Fruit fly (Drosophila melanogaster) whole organism, embryonic: ENCODE measurements around the gene Nrd1.

Experiments
- B-H1 ChIP-seq: fragments of 200-800 bp; sonication (Bioruptor generic); IDR thresholded peaks from 3 replicates; pipeline ENCODE4 v1.3.6; 2022; ENCODE audit warnings: missing biosample characterization, missing genetic modification characterization
- BEAF-32 ChIP-seq: fragments of 200-800 bp; sonication (Bioruptor generic); optimal IDR thresholded peaks from 3 replicates; lab custom pipeline; 2017; ENCODE audit warnings: missing biosample characterization, missing genetic modification characterization, mild to moderate bottlenecking, moderate library complexity, missing genetic modification reagents
- CG1024 ChIP-seq: fragments of 200-800 bp; sonication (Bioruptor generic); IDR thresholded peaks from 2 replicates; pipeline ENCODE4 v1.3.6; 2022; ENCODE audit warnings: missing biosample characterization, missing genetic modification characterization
- CG10267 ChIP-seq: fragments of 200-800 bp; sonication (Bioruptor generic); optimal IDR thresholded peaks from 2 replicates; lab custom pipeline; 2018; ENCODE audit warnings: missing biosample characterization, mild to moderate bottlenecking, missing genetic modification characterization, moderate library complexity
- CG12659 ChIP-seq: fragments of 200-800 bp; sonication (Bioruptor generic); optimal IDR thresholded peaks from 3 replicates; lab custom pipeline; 2017; ENCODE audit warnings: mild to moderate bottlenecking, missing biosample characterization, missing genetic modification reagents, missing genetic modification characterization
- CG14710 ChIP-seq: fragments of 200-800 bp; sonication (Bioruptor generic); optimal IDR thresholded peaks from 3 replicates; lab custom pipeline; 2019; ENCODE audit warnings: missing biosample characterization, mild to moderate bottlenecking, missing genetic modification characterization, moderate library complexity
- CG17802 ChIP-seq: fragments of 200-800 bp; sonication (Bioruptor generic); optimal IDR thresholded peaks from 2 replicates; lab custom pipeline; 2018; ENCODE audit warnings: missing biosample characterization, mild to moderate bottlenecking, missing genetic modification characterization, moderate library complexity
- CG2120 ChIP-seq: fragments of 200-800 bp; sonication (Bioruptor generic); optimal IDR thresholded peaks from 3 replicates; lab custom pipeline; 2016; ENCODE audit warnings: missing biosample characterization, missing genetic modification characterization
- CG30020 ChIP-seq: fragments of 200-800 bp; optimal IDR thresholded peaks from 2 replicates; lab custom pipeline; 2019; ENCODE audit warnings: missing biosample characterization, mild to moderate bottlenecking, missing genetic modification characterization, moderate library complexity
- CG30403 ChIP-seq: fragments of 200-800 bp; sonication (Bioruptor generic); optimal IDR thresholded peaks from 3 replicates; lab custom pipeline; 2016; ENCODE audit warnings: missing biosample characterization, missing genetic modification characterization
- CG3281 ChIP-seq: fragments of 200-800 bp; sonication (Bioruptor generic); optimal IDR thresholded peaks from 3 replicates; lab custom pipeline; 2017; ENCODE audit warnings: missing biosample characterization, mild to moderate bottlenecking, missing genetic modification characterization
- CG9797 ChIP-seq: fragments of 200-800 bp; sonication (Bioruptor generic); optimal IDR thresholded peaks from 3 replicates; lab custom pipeline; 2018; ENCODE audit warnings: missing biosample characterization, mild to moderate bottlenecking, missing genetic modification characterization
- Dp ChIP-seq: fragments of 200-800 bp; sonication (Bioruptor generic); optimal IDR thresholded peaks from 2 replicates; lab custom pipeline; 2018; ENCODE audit warnings: missing biosample characterization, mild to moderate bottlenecking, missing genetic modification characterization, moderate library complexity
- Dref ChIP-seq: fragments of 200-800 bp; sonication (Bioruptor generic); IDR thresholded peaks from 2 replicates; pipeline ENCODE4 v1.3.6; 2022; ENCODE audit warnings: missing biosample characterization, missing genetic modification characterization
- E2f2 ChIP-seq: fragments of 200-800 bp; sonication (Bioruptor generic); IDR thresholded peaks from 2 replicates; pipeline ENCODE4 v1.3.6; 2022; ENCODE audit warnings: missing biosample characterization, missing genetic modification characterization
- Ets65A ChIP-seq: fragments of 200-800 bp; sonication (Bioruptor generic); peaks from one replicate; lab custom pipeline; 2016; ENCODE audit warnings: missing biosample characterization, missing genetic modification characterization
- Ets97D ChIP-seq: fragments of 200-800 bp; sonication (Bioruptor generic); optimal IDR thresholded peaks from 3 replicates; lab custom pipeline; 2016; ENCODE audit warnings: missing biosample characterization, missing genetic modification characterization
- Hsf ChIP-seq: fragments of 200-800 bp; sonication (Bioruptor generic); optimal IDR thresholded peaks from 3 replicates; lab custom pipeline; 2016; ENCODE audit warnings: missing biosample characterization, missing genetic modification characterization
- Lhr ChIP-seq: fragments of 200-800 bp; sonication (Bioruptor generic); optimal IDR thresholded peaks from 3 replicates; lab custom pipeline; 2017; ENCODE audit warnings: mild to moderate bottlenecking, missing biosample characterization, missing genetic modification reagents, missing genetic modification characterization
- MESR4 ChIP-seq: fragments of 200-800 bp; sonication (Bioruptor generic); optimal IDR thresholded peaks from 2 replicates; lab custom pipeline; 2018; ENCODE audit warnings: missing biosample characterization, mild to moderate bottlenecking, missing genetic modification characterization, moderate library complexity
- Med ChIP-seq: fragments of 200-800 bp; sonication (Bioruptor generic); peaks from one replicate; lab custom pipeline; 2016; ENCODE audit warnings: missing biosample characterization, missing genetic modification characterization, mild to moderate bottlenecking, inconsistent platforms, moderate library complexity
- Ptx1 ChIP-seq: fragments of 200-800 bp; sonication (Bioruptor generic); IDR thresholded peaks from 2 replicates; pipeline ENCODE4 v1.3.6; 2022; ENCODE audit warnings: missing biosample characterization, missing genetic modification characterization
- Rfx ChIP-seq: fragments of 200-800 bp; sonication (Bioruptor generic); IDR thresholded peaks from 2 replicates; pipeline ENCODE4 v1.3.6; 2022; ENCODE audit warnings: missing biosample characterization, missing genetic modification characterization
- Sox102F ChIP-seq: fragments of 200-800 bp; sonication (Bioruptor generic); optimal IDR thresholded peaks from 2 replicates; lab custom pipeline; 2018; ENCODE audit warnings: missing biosample characterization, mild to moderate bottlenecking, missing genetic modification characterization, moderate library complexity
- Spps ChIP-seq: fragments of 200-800 bp; sonication (Bioruptor generic); optimal IDR thresholded peaks from 2 replicates; lab custom pipeline; 2018; ENCODE audit warnings: missing biosample characterization, mild to moderate bottlenecking, missing genetic modification characterization
- YL-1 ChIP-seq: fragments of 200-800 bp; sonication (Bioruptor generic); optimal IDR thresholded peaks from 3 replicates; lab custom pipeline; 2017; ENCODE audit warnings: missing biosample characterization, mild to moderate bottlenecking, missing genetic modification characterization
- ac ChIP-seq: fragments of 200-800 bp; sonication (Bioruptor generic); optimal IDR thresholded peaks from 3 replicates; lab custom pipeline; 2017; ENCODE audit warnings: missing biosample characterization, mild to moderate bottlenecking, missing genetic modification characterization
- bsh ChIP-seq, 2 experiments: fragments of 200-800 bp; sonication (Bioruptor generic); optimal IDR thresholded peaks; 2 replicates each; lab custom pipeline; 2017 to 2018; ENCODE audit warnings: mild to moderate bottlenecking in 2 of 2, missing biosample characterization in 2 of 2, missing genetic modification characterization in 2 of 2, moderate library complexity in 1 of 2
- chinmo ChIP-seq: fragments of 200-800 bp; sonication (Bioruptor generic); IDR thresholded peaks from 4 replicates; pipeline ENCODE4 v1.3.6; 2022; ENCODE audit warnings: missing biosample characterization, missing genetic modification characterization; ENCODE audit not compliant: partially characterized antibody
- crp ChIP-seq, 2 experiments: fragments of 200-800 bp; sonication (Bioruptor generic); optimal IDR thresholded peaks; 2 replicates in 1 of 2; 3 replicates in 1 of 2; lab custom pipeline; 2017; ENCODE audit warnings: missing biosample characterization in 2 of 2, missing genetic modification characterization in 2 of 2, mild to moderate bottlenecking in 1 of 2, moderate library complexity in 1 of 2
- disco-r ChIP-seq: fragments of 200-800 bp; sonication (Bioruptor generic); optimal IDR thresholded peaks from 2 replicates; lab custom pipeline; 2016; ENCODE audit warnings: missing biosample characterization, missing genetic modification characterization
- dysf ChIP-seq: fragments of 200-800 bp; sonication (Bioruptor generic); IDR thresholded peaks from 3 replicates; pipeline ENCODE4 v1.3.6; 2022; ENCODE audit warnings: missing biosample characterization, missing genetic modification characterization
- gfzf ChIP-seq: fragments of 200-800 bp; sonication (Bioruptor generic); optimal IDR thresholded peaks from 2 replicates; lab custom pipeline; 2016; ENCODE audit warnings: missing biosample characterization, mild to moderate bottlenecking, missing genetic modification characterization, moderate library complexity
- lola ChIP-seq, 3 experiments: fragments of >200 bp in 2 of 3; fragments of 200-800 bp in 1 of 3; sonication (Bioruptor generic) in 1 of 3; optimal IDR thresholded peaks; 2 replicates each; lab custom pipeline; 2017 to 2019; ENCODE audit warnings: missing biosample characterization in 3 of 3, missing genetic modification characterization in 3 of 3, mild to moderate bottlenecking in 1 of 3, moderate library complexity in 1 of 3
- nmo ChIP-seq: fragments of 200-800 bp; sonication (Bioruptor generic); optimal IDR thresholded peaks from 2 replicates; lab custom pipeline; 2018; ENCODE audit warnings: missing biosample characterization, mild to moderate bottlenecking, missing genetic modification characterization, moderate library complexity
- onecut ChIP-seq: fragments of 200-800 bp; sonication (Bioruptor generic); IDR thresholded peaks from 2 replicates; pipeline ENCODE4 v1.3.6; 2022; ENCODE audit warnings: missing biosample characterization, missing genetic modification characterization
- pan ChIP-seq, 4 experiments: fragments of >200 bp in 3 of 4; fragments of 200-800 bp in 1 of 4; sonication (Bioruptor generic) in 1 of 4; optimal IDR thresholded peaks in 3 of 4; IDR thresholded peaks in 1 of 4; 2 replicates each; pipeline versions ENCODE4 v1.3.6 to Lab custom; 2017 to 2022; ENCODE audit warnings: missing biosample characterization in 2 of 4, missing genetic modification characterization in 2 of 4, mixed read lengths in 1 of 4
- ssp ChIP-seq: fragments of 200-800 bp; sonication (Bioruptor generic); IDR thresholded peaks from 2 replicates; pipeline ENCODE4 v1.3.6; 2022; ENCODE audit warnings: missing biosample characterization, missing genetic modification characterization
- stwl ChIP-seq: fragments of 200-800 bp; sonication (Bioruptor generic); optimal IDR thresholded peaks from 3 replicates; lab custom pipeline; 2018; ENCODE audit warnings: missing biosample characterization, mild to moderate bottlenecking, missing genetic modification characterization, moderate library complexity
- trem ChIP-seq: fragments of 200-800 bp; optimal IDR thresholded peaks from 3 replicates; lab custom pipeline; 2019; ENCODE audit warnings: missing biosample characterization, mild to moderate bottlenecking, missing genetic modification characterization, moderate library complexity
- unc-4 ChIP-seq: fragments of 200-800 bp; sonication (Bioruptor generic); IDR thresholded peaks from 2 replicates; pipeline ENCODE4 v1.3.6; 2022; ENCODE audit warnings: missing biosample characterization, missing genetic modification characterization; ENCODE audit not compliant: partially characterized antibody
- wek ChIP-seq: fragments of 200-800 bp; sonication (Bioruptor generic); optimal IDR thresholded peaks from 3 replicates; lab custom pipeline; 2018; ENCODE audit warnings: missing biosample characterization, mild to moderate bottlenecking, missing genetic modification characterization, moderate library complexity

The Nrd1 gene

DNA sequence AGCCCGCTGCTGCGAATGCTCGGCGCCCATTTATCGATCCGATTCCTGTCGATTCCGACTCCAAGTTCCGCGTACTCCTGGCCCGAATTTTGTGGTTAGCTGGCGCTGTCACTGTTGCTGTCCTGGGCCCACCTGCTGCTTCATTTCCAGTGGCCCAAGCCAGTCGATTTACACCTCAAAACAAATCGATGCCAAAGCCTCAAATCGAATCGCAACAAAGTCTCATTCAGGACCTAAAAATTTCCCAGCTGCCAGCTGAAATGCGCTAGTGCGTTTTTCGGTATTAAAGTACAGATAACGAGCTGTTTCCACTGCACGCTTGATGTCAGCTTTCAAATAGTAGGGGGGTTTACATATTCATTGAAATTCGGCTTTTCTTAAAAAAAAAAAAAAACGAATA lies 3.8 kb upstream of the Nrd1 start, which contains the start of gene BORCS5 (continued):
- TF ChIP-seq onecut (GFP tag; lab: Robert Waterston, UW) = peak; percentile 70
- TF ChIP-seq CG12659 (GFP tag; lab: Kevin White, UChicago) = peak; percentile 30
- peak; percentile 41 for TF ChIP-seq stwl (tag; lab: Kevin White, UChicago)
- 0 out of 4 replicates have a peak, but pooled peaks have one; percentile 15 for TF ChIP-seq chinmo (GFP tag; lab: Robert Waterston, UW)
- TF ChIP-seq nmo = peak; percentile 25
- peak; percentile 20 for TF ChIP-seq Dp (GFP tag; lab: Kevin White, UChicago)
- TF ChIP-seq YL-1 (GFP tag; lab: Kevin White, UChicago) = peak; percentile 19
- peak; percentile 78 for TF ChIP-seq CG30020 (tag; lab: Kevin White, UChicago)
- peak in 1 of 2 experiments; percentile 8 for TF ChIP-seq bsh (GFP tag; optimal IDR thresholded peaks at IDR 0.05; lab: Kevin White, UChicago)
- peak; percentile 21 for TF ChIP-seq Lhr
- TF ChIP-seq Ets97D (GFP tag; lab: Kevin White, UChicago) = peak; percentile 32
- TF ChIP-seq trem = peak; percentile 2
- TF ChIP-seq ac = no peak
- TF ChIP-seq unc-4 (GFP tag; lab: Robert Waterston, UW) = no peak
- no peak for TF ChIP-seq Sox102F (GFP tag; lab: Kevin White, UChicago)
- peak; percentile 15 for TF ChIP-seq CG9797 (GFP tag; lab: Kevin White, UChicago)
- TF ChIP-seq pan (optimal IDR thresholded peaks at IDR 0.05; lab: Kevin White, UChicago) = no peak
- TF ChIP-seq pan (GFP tag; optimal IDR thresholded peaks at IDR 0.05 in 1 of 2, IDR thresholded peaks at IDR 0.05 in 1 of 2) = peak in 1 of 2 experiments; percentile 7
- TF ChIP-seq Med (GFP tag; lab: Kevin White, UChicago) = peak; percentile 51
- no peak for TF ChIP-seq disco-r (GFP tag; lab: Kevin White, UChicago)
- peak; percentile 1 for TF ChIP-seq CG10267 (tag; lab: Kevin White, UChicago)
- TF ChIP-seq B-H1 = no peak
- TF ChIP-seq Rfx (GFP tag; lab: Robert Waterston, UW) = 0 out of 2 replicates have a peak, but pooled peaks have one; percentile 11
- peak; percentile 33 for TF ChIP-seq BEAF-32 (GFP tag; lab: Kevin White, UChicago)
- TF ChIP-seq wek (GFP tag; lab: Kevin White, UChicago) = peak; percentile 80
- TF ChIP-seq Hsf (GFP tag; lab: Kevin White, UChicago) = peak; percentile 2
- peak; percentile 45 for TF ChIP-seq Dref (GFP tag; lab: Robert Waterston, UW)
- TF ChIP-seq CG3281 = no peak
- peak; percentile 77 for TF ChIP-seq gfzf (GFP tag; lab: Kevin White, UChicago)
- TF ChIP-seq dysf = 0 out of 3 replicates have a peak, but pooled peaks have one; percentile 15
- peak; percentile 30 for TF ChIP-seq CG14710
- TF ChIP-seq CG30403 (GFP tag; lab: Kevin White, UChicago) = peak; percentile 33
- TF ChIP-seq MESR4 (GFP tag; lab: Kevin White, UChicago) = peak; percentile 71
- no peak for TF ChIP-seq Spps (tag; lab: Kevin White, UChicago)
- peak; percentile 1 for TF ChIP-seq CG2120 (GFP tag; lab: Kevin White, UChicago)
- peak in 1 of 2 experiments; percentile 54 for TF ChIP-seq crp (GFP tag; optimal IDR thresholded peaks at IDR 0.05; lab: Kevin White, UChicago)
- peak; percentile 47 for TF ChIP-seq CG1024 (GFP tag; lab: Robert Waterston, UW)
- TF ChIP-seq ssp = peak; percentile 96
- peak; percentile 91 for TF ChIP-seq Ets65A (GFP tag; lab: Kevin White, UChicago)
- peak in 1 of 3 experiments; percentile 81 for TF ChIP-seq lola (GFP tag; optimal IDR thresholded peaks at IDR 0.05; lab: Kevin White, UChicago)
- 0 out of 2 replicates have a peak, but pooled peaks have one; percentile 13 for TF ChIP-seq Ptx1
- TF ChIP-seq E2f2 = 0 out of 2 replicates have a peak, but pooled peaks have one; percentile 18
- TF ChIP-seq CG17802 (tag; lab: Kevin White, UChicago) = peak; percentile 84
